Worm (Caenorhabditis elegans) whole organism, L4 larva: Measurements from ENCODE around the gene nas-8.

Experiments used
- F10B5.3 ChIP-seq: sonication (generic microtip); optimal IDR thresholded peaks from 2 replicates; lab custom pipeline; 2016; ENCODE audit warnings: mild to moderate bottlenecking, missing genetic modification characterization, missing compliant biosample characterization
- F44E2.7 ChIP-seq: fragments of 200-800 bp; sonication (Bioruptor generic); IDR thresholded peaks from 2 replicates; pipeline ENCODE4 v2.1.2; 2022; ENCODE audit warnings: missing genetic modification characterization, missing compliant biosample characterization
- Y105C5A.15 ChIP-seq: fragments of 200-800 bp; sonication (Bioruptor generic); IDR thresholded peaks from 2 replicates; pipeline ENCODE4 v1.3.6; 2022; ENCODE audit warnings: missing genetic modification characterization, missing compliant biosample characterization
- Y75B8A.6 ChIP-seq: fragments of 200-800 bp; sonication (Bioruptor generic); IDR thresholded peaks from 2 replicates; pipeline ENCODE4 v1.3.6; 2022; ENCODE audit warnings: missing genetic modification reagents, missing genetic modification characterization, missing compliant biosample characterization
- ZK337.2 ChIP-seq: fragments of 200-800 bp; sonication (Bioruptor generic); IDR thresholded peaks from 2 replicates; pipeline ENCODE4 v1.3.6; 2022; ENCODE audit warnings: missing genetic modification reagents, missing genetic modification characterization, missing compliant biosample characterization
- aha-1 ChIP-seq: fragments of 150-350 bp; peaks from one replicate; lab custom pipeline; 2014; ENCODE audit warnings: missing biosample characterization, missing genetic modification characterization
- arid-1 ChIP-seq: fragments of 200-800 bp; sonication (Bioruptor generic); conservative IDR thresholded peaks from 2 replicates; pipeline ENCODE4 v1.3.6; 2022; ENCODE audit warnings: missing genetic modification reagents, missing genetic modification characterization, missing compliant biosample characterization
- ceh-20 ChIP-seq: fragments of 200-800 bp; sonication (Bioruptor generic); IDR thresholded peaks from 2 replicates; pipeline ENCODE4 v1.3.6; 2022; ENCODE audit warnings: missing genetic modification reagents, missing genetic modification characterization, missing compliant biosample characterization
- ceh-44 ChIP-seq: fragments of 200-800 bp; sonication (Bioruptor generic); IDR thresholded peaks from 2 replicates; pipeline ENCODE4 v1.3.6; 2022; ENCODE audit warnings: missing genetic modification reagents, missing genetic modification characterization, missing compliant biosample characterization
- ceh-82 ChIP-seq: sonication (generic microtip); optimal IDR thresholded peaks from 2 replicates; lab custom pipeline; 2017; ENCODE audit warnings: missing biosample characterization, missing genetic modification characterization
- daf-16 ChIP-seq, 3 experiments: sonication (generic microtip); optimal IDR thresholded peaks; 2 replicates each; lab custom pipeline; 2016 to 2017; ENCODE audit warnings: missing genetic modification characterization in 3 of 3, missing genetic modification reagents in 3 of 3, mild to moderate bottlenecking in 2 of 3, missing compliant biosample characterization in 2 of 3, missing biosample characterization in 1 of 3, moderate library complexity in 1 of 3
- daf-8 ChIP-seq: fragments of 200-800 bp; sonication (Bioruptor generic); IDR thresholded peaks from 2 replicates; pipeline ENCODE4 v1.3.6; 2022; ENCODE audit warnings: missing genetic modification characterization, missing compliant biosample characterization
- dmd-8 ChIP-seq: fragments of 200-800 bp; sonication (Bioruptor generic); IDR thresholded peaks from 2 replicates; pipeline ENCODE4 v1.3.6; 2022; ENCODE audit warnings: missing genetic modification characterization, missing compliant biosample characterization
- dve-1 ChIP-seq: sonication (generic microtip); optimal IDR thresholded peaks from 2 replicates; lab custom pipeline; 2017; ENCODE audit warnings: antibody characterized with exemption, mild to moderate bottlenecking, missing genetic modification characterization, missing compliant biosample characterization; ENCODE audit not compliant: insufficient read depth
- gei-8 ChIP-seq: fragments of 200-800 bp; sonication (Bioruptor generic); optimal IDR thresholded peaks from 2 replicates; lab custom pipeline; 2018; ENCODE audit warnings: mild to moderate bottlenecking, missing genetic modification characterization, missing compliant biosample characterization
- hif-1 ChIP-seq, 2 experiments: sonication (generic microtip); optimal IDR thresholded peaks; 2 replicates each; lab custom pipeline; 2016 to 2017; ENCODE audit warnings: missing compliant biosample characterization in 2 of 2, missing genetic modification characterization in 2 of 2, missing genetic modification reagents in 2 of 2, missing genotype in 2 of 2, mild to moderate bottlenecking in 1 of 2
- hlh-11 ChIP-seq: fragments of 200-800 bp; sonication (Bioruptor generic); optimal IDR thresholded peaks from 2 replicates; lab custom pipeline; 2018; ENCODE audit warnings: mild to moderate bottlenecking, missing genetic modification characterization, missing compliant biosample characterization
- hmg-1.1 ChIP-seq: fragments of 200-800 bp; sonication (Bioruptor generic); IDR thresholded peaks from 2 replicates; pipeline ENCODE4 v1.3.6; 2022; ENCODE audit warnings: missing genetic modification reagents, missing genetic modification characterization, missing compliant biosample characterization
- lin-13 ChIP-seq: fragments of 150-350 bp; optimal IDR thresholded peaks from 2 replicates; lab custom pipeline; 2014; ENCODE audit warnings: missing biosample characterization, missing genetic modification reagents, missing genetic modification characterization
- lin-15B ChIP-seq: fragments of 150-350 bp; sonication (generic microtip); optimal IDR thresholded peaks from 3 replicates; lab custom pipeline; 2014; ENCODE audit warnings: missing biosample characterization, missing genetic modification characterization
- lin-29 ChIP-seq: fragments of 200-800 bp; sonication (Bioruptor generic); IDR thresholded peaks from 2 replicates; pipeline ENCODE4 v1.3.6; 2022; ENCODE audit warnings: missing genetic modification reagents, missing genetic modification characterization, missing compliant biosample characterization
- madf-5 ChIP-seq, 2 experiments: fragments of 200-800 bp; sonication (Bioruptor generic); IDR thresholded peaks; 2 replicates each; pipeline ENCODE4 v1.3.6; 2022; ENCODE audit warnings: missing compliant biosample characterization in 2 of 2, missing genetic modification characterization in 2 of 2
- madf-9 ChIP-seq: fragments of 200-800 bp; sonication (Bioruptor generic); conservative IDR thresholded peaks from 2 replicates; pipeline ENCODE4 v1.3.6; 2022; ENCODE audit warnings: missing genetic modification reagents, missing genetic modification characterization, missing compliant biosample characterization
- mdt-29 ChIP-seq: fragments of 200-800 bp; sonication (Bioruptor generic); IDR thresholded peaks from 2 replicates; pipeline ENCODE4 v1.3.6; 2022; ENCODE audit warnings: missing genetic modification reagents, missing genetic modification characterization, missing compliant biosample characterization
- mep-1 ChIP-seq: fragments of 150-350 bp; sonication (generic microtip); optimal IDR thresholded peaks from 3 replicates; lab custom pipeline; 2014; ENCODE audit warnings: missing biosample characterization, missing genetic modification characterization
- mxl-3 ChIP-seq: fragments of 200-800 bp; sonication (Bioruptor generic); optimal IDR thresholded peaks from 2 replicates; lab custom pipeline; 2018; ENCODE audit warnings: mild to moderate bottlenecking, missing genetic modification characterization, missing compliant biosample characterization
- nhr-10 ChIP-seq: fragments of 150-350 bp; optimal IDR thresholded peaks from 2 replicates; lab custom pipeline; 2014; ENCODE audit warnings: missing biosample characterization, missing genetic modification characterization
- nhr-11 ChIP-seq: fragments of 150-350 bp; optimal IDR thresholded peaks from 2 replicates; lab custom pipeline; 2014; ENCODE audit warnings: missing biosample characterization, missing genetic modification characterization
- nhr-28 ChIP-seq: fragments of 150-350 bp; optimal IDR thresholded peaks from 2 replicates; lab custom pipeline; 2014; ENCODE audit warnings: missing biosample characterization, missing genetic modification characterization
- nhr-41 ChIP-seq: fragments of 200-800 bp; sonication (Bioruptor generic); IDR thresholded peaks from 2 replicates; pipeline ENCODE4 v1.3.6; 2022; ENCODE audit warnings: missing genetic modification reagents, missing genetic modification characterization, missing compliant biosample characterization
- nhr-42 ChIP-seq: fragments of 200-800 bp; sonication (Bioruptor generic); IDR thresholded peaks from 2 replicates; pipeline ENCODE4 v1.3.6; 2022; ENCODE audit warnings: missing genetic modification characterization, missing compliant biosample characterization
- pqm-1 ChIP-seq: sonication (generic microtip); optimal IDR thresholded peaks from 2 replicates; lab custom pipeline; 2017; ENCODE audit warnings: missing biosample characterization, missing genetic modification characterization
- snpc-1.2 ChIP-seq: fragments of 200-800 bp; sonication (Bioruptor generic); IDR thresholded peaks from 2 replicates; pipeline ENCODE4 v1.3.6; 2022; ENCODE audit warnings: missing genetic modification reagents, missing genetic modification characterization, missing compliant biosample characterization
- snpc-4 ChIP-seq: fragments of 150-350 bp; optimal IDR thresholded peaks from 2 replicates; lab custom pipeline; 2014; ENCODE audit warnings: missing biosample characterization, missing genetic modification characterization
- unc-130 ChIP-seq: sonication (generic microtip); optimal IDR thresholded peaks from 2 replicates; lab custom pipeline; 2016; ENCODE audit warnings: missing genetic modification reagents, missing genetic modification characterization, missing compliant biosample characterization
- unc-62 ChIP-seq, 3 experiments: fragments of 150-350 bp in 1 of 3; sonication (generic microtip); optimal IDR thresholded peaks in 2 of 3; peaks in 1 of 3; 1 replicate in 1 of 3; 2 replicates in 2 of 3; lab custom pipeline; 2014 to 2017; ENCODE audit warnings: missing biosample characterization in 3 of 3, missing genetic modification characterization in 3 of 3, missing genetic modification reagents in 3 of 3, missing genotype in 1 of 3
- vab-7 ChIP-seq: fragments of 200-800 bp; sonication (Bioruptor generic); IDR thresholded peaks from 2 replicates; pipeline ENCODE4 v1.3.6; 2022; ENCODE audit warnings: missing genetic modification reagents, missing genetic modification characterization, missing compliant biosample characterization
- zip-2 ChIP-seq: fragments of 150-350 bp; optimal IDR thresholded peaks from 2 replicates; lab custom pipeline; 2014; ENCODE audit warnings: missing biosample characterization, missing genetic modification characterization

Gene nas-8

ce11 chrIV:7084632-7085160, 30.0 kb upstream of the nas-8 start, which contains the start of gene rps-4 (continued):
- TF ChIP-seq nhr-41 (GFP tag; lab: Robert Waterston, UW) (no peak), ceh-44 (GFP tag; lab: Robert Waterston, UW) (0 out of 2 replicates have a peak, but pooled peaks have one; percentile 5), unc-130 (peak; percentile 42), lin-29 (GFP tag; lab: Robert Waterston, UW) (no peak), snpc-4 (no peak), daf-16 (GFP tag; optimal IDR thresholded peaks at IDR 0.05; lab: Kevin White, UChicago) (peak in 1 of 2 experiments; percentile 43), daf-16 (tag; optimal IDR thresholded peaks at IDR 0.05; lab: Kevin White, UChicago) (peak; percentile 92), mep-1 (tag; lab: Kevin White, UChicago) (peak; percentile 89), hmg-1.1 (GFP tag; lab: Robert Waterston, UW) (no peak; the same call in 1 of the 2 replicates), zip-2 (no peak), F10B5.3 (tag; lab: Kevin White, UChicago) (no peak), ceh-82 (tag; lab: Kevin White, UChicago) (no peak), Y75B8A.6 (GFP tag; lab: Robert Waterston, UW) (no peak), arid-1 (GFP tag; lab: Robert Waterston, UW) (peak; percentile 58; the same call in 1 of the 2 replicates)

- TF ChIP-seq nhr-11 (tag; lab: Kevin White, UChicago) (no peak), lin-15B (tag; lab: Kevin White, UChicago) (no peak), snpc-1.2 (GFP tag; lab: Robert Waterston, UW) (no peak), madf-9 (GFP tag; lab: Robert Waterston, UW) (no peak), pqm-1 (tag; lab: Kevin White, UChicago) (peak; percentile 82), madf-5 (GFP tag; IDR thresholded peaks at IDR 0.05; lab: Robert Waterston, UW) (no peak), gei-8 (GFP tag; lab: Kevin White, UChicago) (no peak), F44E2.7 (GFP tag; lab: Robert Waterston, UW) (no peak), daf-16 (GFP tag; optimal IDR thresholded peaks at IDR 0.05; lab: Kevin White, UChicago) (no peak), daf-16 (tag; optimal IDR thresholded peaks at IDR 0.05; lab: Kevin White, UChicago) (peak; percentile 96), mdt-29 (no peak), dve-1 (tag; lab: Kevin White, UChicago) (peak; percentile 26), daf-8 (GFP tag; lab: Robert Waterston, UW) (no peak), ZK337.2 (GFP tag; lab: Robert Waterston, UW) (no peak), nhr-28 (tag; lab: Kevin White, UChicago) (peak; percentile 5), dmd-8 (GFP tag; lab: Robert Waterston, UW) (no peak), hif-1 (tag; optimal IDR thresholded peaks at IDR 0.05; lab: Kevin White, UChicago) (no peak), nhr-42 (GFP tag; lab: Robert Waterston, UW) (no peak), vab-7 (GFP tag; lab: Robert Waterston, UW) (no peak), Y105C5A.15 (GFP tag; lab: Robert Waterston, UW) (no peak)
These were observed 20.4 kb upstream of the nas-8 start, which contains the start of gene deb-1 for ce11 chrIV:7094216-7094758. Gene deb-1, minus strand, starts transcription at chrIV:7094266.

DNA sequence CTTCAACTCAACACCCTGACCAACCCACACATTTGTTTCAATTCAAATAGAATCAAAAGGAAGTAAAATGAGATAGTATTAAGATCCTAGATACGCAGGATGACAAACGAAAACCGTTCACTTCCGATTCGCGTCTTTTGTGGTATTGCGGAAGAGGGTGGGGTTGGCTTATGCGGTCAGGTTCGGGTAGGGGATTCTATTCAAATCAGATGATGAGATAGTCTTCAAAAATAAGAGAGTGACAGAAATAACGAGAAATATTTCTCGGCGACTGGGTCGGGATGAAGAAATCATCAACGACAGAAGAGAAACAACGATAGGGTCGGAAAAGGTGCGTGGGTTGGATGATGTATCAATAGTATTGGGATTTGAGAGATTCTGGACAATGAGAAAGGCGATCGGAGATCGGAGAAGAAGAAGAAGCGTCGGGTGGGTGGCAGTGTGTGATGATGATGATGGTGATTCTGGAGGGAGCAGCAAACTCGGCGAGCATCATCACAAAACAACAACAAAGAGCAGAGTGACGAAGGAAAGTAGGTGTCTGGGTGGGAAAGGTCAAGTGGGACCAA, 19.2 kb upstream of the nas-8 start:
- TF ChIP-seq ceh-20 (GFP tag; lab: Robert Waterston, UW) (no peak), nhr-28 (tag; lab: Kevin White, UChicago) (no peak), hlh-11 (tag; lab: Kevin White, UChicago) (peak; percentile 12), unc-62 (GFP tag; optimal IDR thresholded peaks at IDR 0.05 in 1 of 2; lab: Kevin White, UChicago) (peak in 1 of 2 experiments; percentile 67), unc-62 (tag; optimal IDR thresholded peaks at IDR 0.05; lab: Kevin White, UChicago) (no peak), mxl-3 (peak; percentile 16), lin-13 (GFP tag; lab: Kevin White, UChicago) (no peak), nhr-11 (tag; lab: Kevin White, UChicago) (peak; percentile 36), nhr-10 (no peak), arid-1 (GFP tag; lab: Robert Waterston, UW) (no peak), aha-1 (tag; lab: Kevin White, UChicago) (peak; percentile 24), daf-16 (GFP tag; optimal IDR thresholded peaks at IDR 0.05; lab: Kevin White, UChicago) (peak in 1 of 2 experiments; percentile 49), daf-16 (tag; optimal IDR thresholded peaks at IDR 0.05; lab: Kevin White, UChicago) (no peak)
